Fruit fly (Drosophila melanogaster): ENCODE data around the gene Lcp65Ag2.

Gene Lcp65Ag2

dm6 chr3L:6105435-6105834, 28.0 kb downstream of the Lcp65Ag2 start:
- no peak for TF ChIP-seq ttk (optimal IDR thresholded peaks at IDR 0.05)
- no peak for TF ChIP-seq Sin3A (optimal IDR thresholded peaks at IDR 0.05)
- no peak for TF ChIP-seq insv (optimal IDR thresholded peaks at IDR 0.05)
- no peak for TF ChIP-seq psq (optimal IDR thresholded peaks at IDR 0.05)
- TF ChIP-seq Myc (optimal IDR thresholded peaks at IDR 0.05), result no peak
- TF ChIP-seq h (optimal IDR thresholded peaks at IDR 0.05), result no peak

dm6 chr3L:6104551-6104950, 28.8 kb downstream of the Lcp65Ag2 start:
- TF ChIP-seq Myc (optimal IDR thresholded peaks at IDR 0.05) (no peak), insv (optimal IDR thresholded peaks at IDR 0.05) (no peak), ttk (optimal IDR thresholded peaks at IDR 0.05) (no peak), Sin3A (optimal IDR thresholded peaks at IDR 0.05) (no peak), psq (optimal IDR thresholded peaks at IDR 0.05) (no peak), h (optimal IDR thresholded peaks at IDR 0.05) (no peak)

dm6 chr3L:6103658-6104057, 29.7 kb downstream of the Lcp65Ag2 start:
- TF ChIP-seq psq (optimal IDR thresholded peaks at IDR 0.05), result no peak
- TF ChIP-seq insv (optimal IDR thresholded peaks at IDR 0.05), result no peak
- no peak for TF ChIP-seq h (optimal IDR thresholded peaks at IDR 0.05)
- TF ChIP-seq Sin3A (optimal IDR thresholded peaks at IDR 0.05), result no peak
- TF ChIP-seq Myc (optimal IDR thresholded peaks at IDR 0.05), result no peak
- no peak for TF ChIP-seq ttk (optimal IDR thresholded peaks at IDR 0.05)

dm6 chr3L:6097270-6097669, 36.1 kb downstream of the Lcp65Ag2 start, which contains the start of gene Ets65A:
TSS of gene Ets65A (plus strand) at chr3L:6097617.
- TF ChIP-seq Myc (optimal IDR thresholded peaks at IDR 0.05) (no peak), insv (optimal IDR thresholded peaks at IDR 0.05) (no peak), psq (optimal IDR thresholded peaks at IDR 0.05) (no peak), Sin3A (optimal IDR thresholded peaks at IDR 0.05) (no peak), h (optimal IDR thresholded peaks at IDR 0.05) (no peak), ttk (optimal IDR thresholded peaks at IDR 0.05) (no peak)

dm6 chr3L:6094697-6095096, 38.7 kb downstream of the Lcp65Ag2 start, which contains the start of the genes CG10467 and loj:
TSS of gene CG10467 (minus strand) at chr3L:6094747.
TSS of gene loj (plus strand) at chr3L:6094987.
- no peak for TF ChIP-seq psq (optimal IDR thresholded peaks at IDR 0.05)
- TF ChIP-seq ttk (optimal IDR thresholded peaks at IDR 0.05), result no peak
- no peak for TF ChIP-seq Myc (optimal IDR thresholded peaks at IDR 0.05)

- TF ChIP-seq insv (optimal IDR thresholded peaks at IDR 0.05) (no peak), psq (optimal IDR thresholded peaks at IDR 0.05) (no peak), ttk (optimal IDR thresholded peaks at IDR 0.05) (no peak), Myc (optimal IDR thresholded peaks at IDR 0.05) (no peak), Sin3A (optimal IDR thresholded peaks at IDR 0.05) (no peak), h (optimal IDR thresholded peaks at IDR 0.05) (no peak)
These were observed 40.2 kb downstream of the Lcp65Ag2 start, which contains the start of gene CG10469 for dm6 chr3L:6093213-6093612. TSS of gene CG10469 (minus strand) at chr3L:6093313.

- no peak for TF ChIP-seq h (optimal IDR thresholded peaks at IDR 0.05)
- no peak for TF ChIP-seq Sin3A (optimal IDR thresholded peaks at IDR 0.05)
- no peak for TF ChIP-seq ttk (optimal IDR thresholded peaks at IDR 0.05)
- no peak for TF ChIP-seq psq (optimal IDR thresholded peaks at IDR 0.05)
- TF ChIP-seq Myc (optimal IDR thresholded peaks at IDR 0.05), result no peak
- no peak for TF ChIP-seq insv (optimal IDR thresholded peaks at IDR 0.05)
These were observed 47.4 kb downstream of the Lcp65Ag2 start for dm6 chr3L:6085988-6086387.

dm6 chr3L:6085157-6085556, 48.2 kb downstream of the Lcp65Ag2 start:
- TF ChIP-seq h (optimal IDR thresholded peaks at IDR 0.05), result no peak
- TF ChIP-seq Myc (optimal IDR thresholded peaks at IDR 0.05), result no peak
- TF ChIP-seq psq (optimal IDR thresholded peaks at IDR 0.05), result no peak
- no peak for TF ChIP-seq Sin3A (optimal IDR thresholded peaks at IDR 0.05)
- TF ChIP-seq ttk (optimal IDR thresholded peaks at IDR 0.05), result no peak
- TF ChIP-seq insv (optimal IDR thresholded peaks at IDR 0.05), result no peak

- no peak for TF ChIP-seq ttk (optimal IDR thresholded peaks at IDR 0.05)
- no peak for TF ChIP-seq h (optimal IDR thresholded peaks at IDR 0.05)
- TF ChIP-seq Sin3A (optimal IDR thresholded peaks at IDR 0.05), result no peak
- TF ChIP-seq insv (optimal IDR thresholded peaks at IDR 0.05), result no peak
- TF ChIP-seq Myc (optimal IDR thresholded peaks at IDR 0.05), result no peak
- no peak for TF ChIP-seq psq (optimal IDR thresholded peaks at IDR 0.05)
These were observed 48.9 kb downstream of the Lcp65Ag2 start for dm6 chr3L:6084446-6084845.

Measured in Kc167 (cell line).